Worm (Caenorhabditis elegans): Measurements from ENCODE around the gene wee-1.3.

wee-1.3 gene

ce11 chrII:9704746-9705145 lies 11.5 kb downstream of the wee-1.3 start, which contains the start of gene Y53C12A.10:
Gene Y53C12A.10 (minus strand): TSS chrII:9704846.
- TF ChIP-seq mbf-1 (tag; optimal IDR thresholded peaks at IDR 0.05) (no peak), nhr-10 (tag; optimal IDR thresholded peaks at IDR 0.05) (no peak), lin-11 (tag; optimal IDR thresholded peaks at IDR 0.05) (no peak), nhr-23 (tag; optimal IDR thresholded peaks at IDR 0.05) (no peak), nhr-6 (tag; optimal IDR thresholded peaks at IDR 0.05) (no peak), unc-39 (tag; optimal IDR thresholded peaks at IDR 0.05) (no peak), dmd-4 (tag; optimal IDR thresholded peaks at IDR 0.05) (no peak), C34F6.9 (tag; optimal IDR thresholded peaks at IDR 0.05) (no peak), nhr-11 (tag; optimal IDR thresholded peaks at IDR 0.05) (no peak), elt-1 (tag; optimal IDR thresholded peaks at IDR 0.05) (no peak)

ce11 chrII:9703601-9704000 lies 12.7 kb downstream of the wee-1.3 start, which contains the start of gene mop-25.2:
Gene mop-25.2 (minus strand): TSS chrII:9703701.
- TF ChIP-seq snpc-4 (tag; optimal IDR thresholded peaks at IDR 0.05) (no peak), unc-55 (GFP tag; optimal IDR thresholded peaks at IDR 0.05) (no peak), alr-1 (tag; optimal IDR thresholded peaks at IDR 0.05) (no peak), nhr-23 (tag; optimal IDR thresholded peaks at IDR 0.05) (no peak), R02D3.7 (tag; optimal IDR thresholded peaks at IDR 0.05) (no peak), blmp-1 (tag; optimal IDR thresholded peaks at IDR 0.05; ENCODE audit: insufficient read depth) (no peak), Y55F3AM.14 (GFP tag; optimal IDR thresholded peaks at IDR 0.05) (no peak), lin-39 (tag; optimal IDR thresholded peaks at IDR 0.05) (no peak), mbf-1 (tag; optimal IDR thresholded peaks at IDR 0.05) (no peak), nhr-129 (tag; optimal IDR thresholded peaks at IDR 0.05) (no peak), F13H6.1 (tag; optimal IDR thresholded peaks at IDR 0.05) (no peak), sma-9 (GFP tag; optimal IDR thresholded peaks at IDR 0.05) (no peak), sma-9 (tag; optimal IDR thresholded peaks at IDR 0.05) (no peak), nhr-21 (tag; optimal IDR thresholded peaks at IDR 0.05) (no peak), dmd-4 (tag; optimal IDR thresholded peaks at IDR 0.05) (no peak), aly-2 (tag; optimal IDR thresholded peaks at IDR 0.05) (no peak), zag-1 (tag; optimal IDR thresholded peaks at IDR 0.05) (no peak), unc-39 (tag; optimal IDR thresholded peaks at IDR 0.05) (no peak), nhr-77 (tag; optimal IDR thresholded peaks at IDR 0.05) (no peak)

ce11 chrII:9700363-9700762 lies 15.9 kb downstream of the wee-1.3 start, which contains the start of the genes Y53C12A.8 and Y53C12A.7:
Gene Y53C12A.8 (minus strand): TSS chrII:9700463.
Gene Y53C12A.7 (plus strand): TSS chrII:9700543.
- TF ChIP-seq peb-1 (tag; optimal IDR thresholded peaks at IDR 0.05) (no peak), elt-3 (tag; optimal IDR thresholded peaks at IDR 0.05) (no peak), mab-5 (tag; optimal IDR thresholded peaks at IDR 0.05) (no peak), ama-1 (optimal IDR thresholded peaks at IDR 0.05) (no peak), gmeb-1 (tag; optimal IDR thresholded peaks at IDR 0.05) (no peak), unc-39 (tag; optimal IDR thresholded peaks at IDR 0.05) (no peak), ceh-16 (tag; optimal IDR thresholded peaks at IDR 0.05) (no peak), ztf-11 (tag; optimal IDR thresholded peaks at IDR 0.05) (no peak), snpc-4 (tag; optimal IDR thresholded peaks at IDR 0.05) (no peak), nhr-21 (tag; optimal IDR thresholded peaks at IDR 0.05) (no peak), R02D3.7 (tag; optimal IDR thresholded peaks at IDR 0.05) (no peak), nhr-25 (tag; optimal IDR thresholded peaks at IDR 0.05) (no peak), skn-1 (tag; optimal IDR thresholded peaks at IDR 0.05) (no peak), blmp-1 (tag; optimal IDR thresholded peaks at IDR 0.05; ENCODE audit: insufficient read depth) (no peak), unc-55 (GFP tag; optimal IDR thresholded peaks at IDR 0.05) (no peak), lin-39 (tag; optimal IDR thresholded peaks at IDR 0.05) (no peak), egl-27 (tag; optimal IDR thresholded peaks at IDR 0.05) (no peak), ztf-1 (GFP tag; conservative IDR thresholded peaks at IDR 0.05) (no peak), nhr-6 (tag; optimal IDR thresholded peaks at IDR 0.05) (no peak), ztf-4 (tag; optimal IDR thresholded peaks at IDR 0.05) (no peak)

- no peak for TF ChIP-seq ztf-11 (tag; optimal IDR thresholded peaks at IDR 0.05)
- peak; percentile 15 for TF ChIP-seq sma-9 (GFP tag; optimal IDR thresholded peaks at IDR 0.05)
- no peak for TF ChIP-seq sma-9 (tag; optimal IDR thresholded peaks at IDR 0.05)
- peak; percentile 7 for TF ChIP-seq zag-1 (tag; optimal IDR thresholded peaks at IDR 0.05)
- TF ChIP-seq lsy-2 (tag; optimal IDR thresholded peaks at IDR 0.05), result peak in 1 of 2 experiments; percentile 30
Observed at ce11 chrII:9695942-9696341, 20.3 kb downstream of the wee-1.3 start.
